Worm (Caenorhabditis elegans): ENCODE results near the gene F01E11.20.

DNA sequence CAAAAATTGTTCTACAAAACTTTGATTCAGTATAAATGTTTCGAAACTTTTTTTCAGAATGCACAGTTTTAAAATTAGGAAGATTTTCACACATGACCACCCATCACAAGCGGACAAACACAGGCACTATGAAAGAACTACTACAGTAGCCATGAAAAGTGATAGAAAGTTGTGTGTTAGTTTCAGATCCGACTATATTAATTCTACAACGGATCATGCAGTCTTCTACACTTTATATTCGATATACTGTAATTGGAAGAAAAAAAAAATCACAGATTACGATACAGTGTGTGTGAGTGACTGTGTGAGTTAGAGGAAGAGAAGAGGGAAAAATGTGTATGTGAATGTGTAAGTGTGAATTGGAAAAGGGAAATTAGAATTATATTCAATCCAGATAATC, 49.6 kb downstream of the F01E11.20 start:
- TF ChIP-seq ama-1 (optimal IDR thresholded peaks at IDR 0.05) (no peak), hmbx-1 (tag; optimal IDR thresholded peaks at IDR 0.05) (no peak), F13C5.2 (tag; optimal IDR thresholded peaks at IDR 0.05) (no peak), tbx-11 (GFP tag; IDR thresholded peaks at IDR 0.05) (no peak), flt-1 (GFP tag; IDR thresholded peaks at IDR 0.05) (no peak), tra-4 (tag; optimal IDR thresholded peaks at IDR 0.05) (no peak), scrt-1 (GFP tag; IDR thresholded peaks at IDR 0.05) (no peak), ceh-13 (GFP tag; optimal IDR thresholded peaks at IDR 0.05) (no peak), pes-1 (GFP tag; IDR thresholded peaks at IDR 0.05) (no peak), tbx-37 (GFP tag; conservative IDR thresholded peaks at IDR 0.05) (no peak)

Measured in whole organism, early embryonic.